Worm (Caenorhabditis elegans) whole organism, L4 larva: Measurements from ENCODE around the gene cox-6A.

ENCODE experiments used
- R02D3.7 ChIP-seq: fragments of 150-350 bp; sonication (generic microtip); optimal IDR thresholded peaks from 3 replicates; lab custom pipeline; 2014; ENCODE audit warnings: missing biosample characterization, missing genetic modification characterization
- ama-1 ChIP-seq: fragments of 150-350 bp; optimal IDR thresholded peaks from 2 replicates; lab custom pipeline; 2014; ENCODE audit warnings: inconsistent platforms, mixed read lengths
- ceh-82 ChIP-seq: sonication (generic microtip); optimal IDR thresholded peaks from 2 replicates; lab custom pipeline; 2017; ENCODE audit warnings: missing biosample characterization, missing genetic modification characterization
- daf-12 ChIP-seq: fragments of 150-350 bp; optimal IDR thresholded peaks from 2 replicates; lab custom pipeline; 2014; ENCODE audit warnings: missing biosample characterization, missing genetic modification reagents, missing genetic modification characterization
- fos-1 ChIP-seq: fragments of 150-350 bp; optimal IDR thresholded peaks from 2 replicates; lab custom pipeline; 2014; ENCODE audit warnings: missing biosample characterization, missing genetic modification characterization
- lin-39 ChIP-seq: fragments of 150-350 bp; optimal IDR thresholded peaks from 2 replicates; lab custom pipeline; 2014; ENCODE audit warnings: missing biosample characterization, missing genetic modification reagents, missing genetic modification characterization
- lsy-2 ChIP-seq, 2 experiments: fragments of 150-350 bp in 1 of 2; sonication (generic microtip) in 1 of 2; optimal IDR thresholded peaks; 2 replicates each; lab custom pipeline; 2014 to 2017; ENCODE audit warnings: missing biosample characterization in 2 of 2, missing genetic modification characterization in 2 of 2
- mdl-1 ChIP-seq, 2 experiments: fragments of 150-350 bp in 1 of 2; sonication (generic microtip) in 1 of 2; optimal IDR thresholded peaks; 2 replicates each; lab custom pipeline; 2014 to 2017; ENCODE audit warnings: missing biosample characterization in 2 of 2, missing genetic modification characterization in 2 of 2
- mep-1 ChIP-seq: fragments of 150-350 bp; sonication (generic microtip); optimal IDR thresholded peaks from 3 replicates; lab custom pipeline; 2014; ENCODE audit warnings: missing biosample characterization, missing genetic modification characterization
- mxl-3 ChIP-seq: fragments of 200-800 bp; sonication (Bioruptor generic); optimal IDR thresholded peaks from 2 replicates; lab custom pipeline; 2018; ENCODE audit warnings: mild to moderate bottlenecking, missing genetic modification characterization, missing compliant biosample characterization
- spr-3 ChIP-seq: fragments of 200-800 bp; sonication (Bioruptor generic); optimal IDR thresholded peaks from 2 replicates; lab custom pipeline; 2018; ENCODE audit warnings: mild to moderate bottlenecking, missing genetic modification characterization, missing compliant biosample characterization
- zag-1 ChIP-seq: fragments of 150-350 bp; optimal IDR thresholded peaks from 2 replicates; lab custom pipeline; 2014; ENCODE audit warnings: missing biosample characterization, missing genetic modification characterization
- ztf-11 ChIP-seq: fragments of 150-350 bp; optimal IDR thresholded peaks from 2 replicates; lab custom pipeline; 2014; ENCODE audit warnings: missing biosample characterization, missing genetic modification characterization

ce11 chrIII:5047175-5047574 lies 34.3 kb upstream of the cox-6A start, which contains the start of gene txbp-3:
- no peak for TF ChIP-seq R02D3.7 (tag; lab: Kevin White, UChicago)
- TF ChIP-seq lin-39 (tag; lab: Kevin White, UChicago): no peak
- TF ChIP-seq fos-1 (tag; lab: Kevin White, UChicago): no peak
- TF ChIP-seq spr-3: no peak
- peak; percentile 71 for TF ChIP-seq mep-1 (tag; lab: Kevin White, UChicago)
- no peak for TF ChIP-seq daf-12 (tag; lab: Kevin White, UChicago)
- no peak for TF ChIP-seq ztf-11 (tag; lab: Kevin White, UChicago)
- no peak for TF ChIP-seq ama-1 (lab: Kevin White, UChicago)
- peak in 1 of 2 experiments; percentile 59 for TF ChIP-seq lsy-2 (tag; optimal IDR thresholded peaks at IDR 0.05; lab: Kevin White, UChicago)
- TF ChIP-seq zag-1 (tag; lab: Kevin White, UChicago): no peak
- TF ChIP-seq mxl-3: peak; percentile 80
- peak in 1 of 2 experiments; percentile 5 for TF ChIP-seq mdl-1 (tag; optimal IDR thresholded peaks at IDR 0.05; lab: Kevin White, UChicago)
- no peak for TF ChIP-seq ceh-82 (tag; lab: Kevin White, UChicago)
